Fruit fly (Drosophila melanogaster) Kc167 (cell line): ENCODE results near the gene CrebA.

Experiments used
- Myc ChIP-seq: fragments of >200 bp; optimal IDR thresholded peaks from 2 replicates; lab custom pipeline; 2017; ENCODE audit warnings: missing external identifiers
- Sin3A ChIP-seq: fragments of >200 bp; optimal IDR thresholded peaks from 2 replicates; lab custom pipeline; 2018; ENCODE audit warnings: missing external identifiers
- h ChIP-seq: fragments of >200 bp; optimal IDR thresholded peaks from 3 replicates; lab custom pipeline; 2018; ENCODE audit warnings: missing external identifiers
- insv ChIP-seq: fragments of >200 bp; optimal IDR thresholded peaks from 3 replicates; lab custom pipeline; 2018; ENCODE audit warnings: missing external identifiers
- psq ChIP-seq: fragments of >200 bp; optimal IDR thresholded peaks from 2 replicates; lab custom pipeline; 2017; ENCODE audit warnings: missing external identifiers
- ttk ChIP-seq: sonication (Bioruptor generic); optimal IDR thresholded peaks from 2 replicates; lab custom pipeline; 2017; ENCODE audit warnings: missing external identifiers

CrebA gene

DNA sequence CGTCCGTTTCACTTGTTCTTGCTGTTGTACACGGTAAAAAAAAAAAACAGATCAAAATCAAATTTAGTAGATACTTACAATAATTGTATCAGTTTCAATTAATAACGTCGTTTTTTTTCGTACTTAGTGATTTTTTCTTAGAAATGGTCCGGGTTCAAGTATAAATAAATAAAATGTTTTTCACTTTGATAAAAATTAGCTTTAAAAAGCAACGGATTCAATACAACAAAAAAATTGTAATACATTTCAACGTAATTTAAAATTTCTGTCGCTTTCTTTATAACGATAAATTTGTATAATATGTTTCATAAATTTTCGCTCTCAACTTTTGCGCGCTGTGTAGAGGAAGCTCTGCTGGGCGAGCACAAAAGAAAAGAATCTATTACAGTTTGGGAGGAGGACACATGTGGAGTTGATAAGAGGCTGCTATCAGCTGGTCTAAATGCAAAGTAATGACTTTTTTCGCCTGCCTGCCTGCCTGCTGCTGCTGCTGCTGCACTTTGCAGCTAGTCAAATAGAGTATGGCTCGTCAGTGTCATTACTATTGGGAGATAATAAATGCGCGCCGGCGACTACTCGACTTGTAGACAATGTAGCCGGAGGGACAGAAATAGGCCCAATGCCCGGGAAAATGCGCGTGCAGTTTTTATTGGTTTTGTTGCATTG lies 2.9 kb downstream of the CrebA start:
- no peak for TF ChIP-seq Sin3A (lab: Kevin White, UChicago)
- TF ChIP-seq Myc (lab: Kevin White, UChicago): no peak
- TF ChIP-seq insv: no peak
- no peak for TF ChIP-seq ttk
- no peak for TF ChIP-seq psq (lab: Kevin White, UChicago)
- no peak for TF ChIP-seq h

DNA sequence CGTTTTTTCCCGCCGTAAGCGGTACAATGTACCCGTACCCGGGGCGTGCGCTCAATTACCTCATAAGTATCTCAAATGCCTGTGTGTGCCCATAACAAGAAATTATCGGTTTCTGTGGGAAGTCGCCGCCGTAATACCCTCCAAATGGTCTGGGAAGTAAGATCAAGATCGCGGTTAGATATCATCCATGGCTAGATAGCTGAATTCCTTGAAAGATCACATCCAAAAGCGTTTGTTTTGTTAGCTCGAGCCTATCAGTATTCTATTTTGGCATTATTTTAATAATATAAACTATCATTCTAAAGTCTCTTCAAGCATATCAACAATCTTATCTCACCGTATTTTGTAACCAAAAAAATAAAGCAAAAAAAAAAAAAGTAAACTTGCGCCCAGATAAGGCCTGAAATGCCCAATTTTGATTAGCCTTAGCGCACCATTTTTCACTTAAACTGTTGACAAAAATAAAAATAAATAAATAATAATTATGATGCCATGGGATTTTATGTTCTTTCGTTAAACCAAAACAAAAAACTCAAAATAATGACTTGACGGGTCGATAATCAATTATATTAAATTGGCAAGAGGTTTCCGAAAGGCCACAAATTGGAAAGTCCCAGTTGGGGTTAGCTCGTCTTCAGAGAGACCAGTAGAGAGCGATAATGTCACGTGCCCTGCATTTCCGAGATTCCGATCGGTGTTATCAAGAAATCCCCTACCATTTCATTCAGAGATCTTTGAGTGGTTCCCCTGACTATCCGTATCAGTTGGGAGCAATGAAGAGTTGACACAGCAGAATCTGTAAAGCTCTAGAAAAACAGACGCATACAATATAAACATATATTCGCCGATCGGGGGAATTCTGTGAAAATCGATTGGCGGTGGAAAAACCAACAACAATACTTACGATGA lies 3.6 kb downstream of the CrebA start:
- TF ChIP-seq Sin3A (lab: Kevin White, UChicago) (no peak), ttk (no peak), insv (no peak), Myc (lab: Kevin White, UChicago) (no peak), psq (lab: Kevin White, UChicago) (no peak), h (no peak)

DNA sequence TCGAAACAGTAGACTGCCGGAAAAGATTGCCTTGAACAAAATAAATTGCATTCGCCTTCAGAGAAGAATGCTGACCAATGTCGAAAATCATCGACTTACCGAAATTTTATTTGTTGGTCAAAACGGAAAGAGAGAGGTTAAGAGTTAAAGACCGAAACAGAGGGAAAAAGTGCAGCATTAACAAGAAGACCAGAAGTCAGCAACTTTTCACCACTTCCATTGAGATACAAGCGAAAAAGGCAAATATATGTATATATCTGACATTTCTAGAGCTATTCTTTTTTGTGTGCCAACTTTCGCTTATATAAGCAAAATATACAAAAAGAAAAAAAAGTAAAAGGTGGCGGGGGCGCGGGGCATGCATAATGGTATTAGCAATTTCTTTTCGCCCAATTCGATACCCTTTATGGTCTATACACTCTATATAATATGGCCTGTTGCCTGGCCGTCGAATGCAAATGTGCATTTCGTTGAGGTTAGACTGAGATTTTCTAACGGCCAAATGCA lies 4.8 kb downstream of the CrebA start:
- TF ChIP-seq ttk (no peak), psq (lab: Kevin White, UChicago) (no peak), Myc (lab: Kevin White, UChicago) (no peak), insv (no peak), h (no peak), Sin3A (lab: Kevin White, UChicago) (no peak)

DNA sequence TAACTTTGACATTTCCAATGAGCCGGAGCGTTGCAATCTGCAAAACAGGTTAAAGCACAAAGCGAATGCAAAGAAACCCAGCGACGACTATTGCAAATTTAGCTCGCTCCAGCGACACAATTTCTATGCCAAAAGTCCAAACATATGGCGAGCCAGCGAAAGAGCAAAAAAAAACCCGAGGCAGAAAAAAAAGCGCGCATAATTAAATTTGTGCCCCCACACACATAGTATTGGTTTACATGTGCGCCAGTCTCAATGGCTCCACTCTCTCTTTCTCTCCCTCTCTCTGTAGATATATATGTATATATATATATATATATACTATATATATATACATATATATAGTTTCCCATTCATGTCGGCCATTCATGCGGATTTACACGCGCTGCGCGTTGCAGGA lies 5.5 kb downstream of the CrebA start:
- TF ChIP-seq ttk (no peak), Myc (lab: Kevin White, UChicago) (no peak), psq (lab: Kevin White, UChicago) (no peak), h (no peak), Sin3A (lab: Kevin White, UChicago) (no peak), insv (no peak)

DNA sequence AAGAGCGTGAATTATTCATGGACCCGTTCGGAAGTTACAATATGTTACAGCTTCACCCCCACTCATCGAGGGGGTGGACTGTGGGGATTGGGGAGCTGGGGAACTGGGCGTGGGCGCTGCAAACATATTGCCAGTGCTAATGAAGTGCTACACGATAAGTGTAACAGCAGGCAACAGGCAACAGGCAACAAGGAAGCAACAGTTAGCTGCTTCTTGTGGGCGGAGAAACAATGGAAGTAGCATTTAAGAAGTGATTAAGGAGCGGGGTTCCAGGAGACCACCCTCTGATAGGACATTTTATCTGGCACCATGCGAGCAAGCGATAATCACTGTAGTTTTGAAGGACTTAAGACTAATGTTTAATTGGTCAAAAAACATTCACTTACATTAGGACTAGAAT lies 6.1 kb downstream of the CrebA start:
- TF ChIP-seq Myc (lab: Kevin White, UChicago) (no peak), Sin3A (lab: Kevin White, UChicago) (no peak), ttk (no peak), psq (lab: Kevin White, UChicago) (no peak), h (no peak), insv (no peak)

DNA sequence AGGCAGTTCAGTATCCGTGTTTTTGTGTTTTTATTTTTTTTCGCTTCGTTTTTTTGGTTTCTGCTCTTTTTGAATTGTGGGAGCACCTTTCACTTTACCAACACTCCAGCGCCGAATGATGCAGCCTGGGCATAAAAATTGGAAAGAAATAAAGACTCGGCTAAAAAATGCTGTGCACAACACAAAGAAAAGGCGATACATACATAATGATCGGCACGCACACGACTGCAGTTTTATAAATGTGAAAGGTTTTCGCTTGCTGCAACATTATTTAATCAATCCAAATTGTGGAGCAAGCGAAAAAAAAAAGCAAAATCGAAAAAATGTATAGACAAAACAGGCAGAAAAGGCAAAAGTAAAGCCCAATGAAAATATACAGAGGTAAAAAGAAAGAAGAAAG lies 7.9 kb downstream of the CrebA start:
- no peak for TF ChIP-seq Sin3A (lab: Kevin White, UChicago)
- no peak for TF ChIP-seq Myc (lab: Kevin White, UChicago)
- TF ChIP-seq psq (lab: Kevin White, UChicago): no peak
- no peak for TF ChIP-seq insv

DNA sequence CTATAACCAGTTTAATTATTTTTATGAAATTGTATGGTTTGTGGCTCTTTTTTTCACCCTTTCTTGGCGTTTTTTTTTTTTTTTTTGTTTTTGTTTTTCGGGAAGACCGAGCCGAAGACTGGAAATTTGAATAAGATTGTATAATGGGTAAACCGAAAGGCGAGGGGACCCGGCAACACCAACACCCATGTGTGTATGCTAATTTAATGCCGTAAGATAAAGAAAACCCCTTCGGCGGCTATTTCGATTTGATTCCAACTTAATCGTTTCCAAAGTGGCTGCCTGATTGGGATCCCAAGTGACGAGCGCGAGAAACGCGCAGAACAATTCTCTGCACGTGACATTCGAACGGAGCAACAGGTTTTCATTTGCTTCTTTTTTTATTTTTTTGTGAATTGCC lies 8.3 kb downstream of the CrebA start:
- no peak for TF ChIP-seq insv
- TF ChIP-seq ttk: no peak

DNA sequence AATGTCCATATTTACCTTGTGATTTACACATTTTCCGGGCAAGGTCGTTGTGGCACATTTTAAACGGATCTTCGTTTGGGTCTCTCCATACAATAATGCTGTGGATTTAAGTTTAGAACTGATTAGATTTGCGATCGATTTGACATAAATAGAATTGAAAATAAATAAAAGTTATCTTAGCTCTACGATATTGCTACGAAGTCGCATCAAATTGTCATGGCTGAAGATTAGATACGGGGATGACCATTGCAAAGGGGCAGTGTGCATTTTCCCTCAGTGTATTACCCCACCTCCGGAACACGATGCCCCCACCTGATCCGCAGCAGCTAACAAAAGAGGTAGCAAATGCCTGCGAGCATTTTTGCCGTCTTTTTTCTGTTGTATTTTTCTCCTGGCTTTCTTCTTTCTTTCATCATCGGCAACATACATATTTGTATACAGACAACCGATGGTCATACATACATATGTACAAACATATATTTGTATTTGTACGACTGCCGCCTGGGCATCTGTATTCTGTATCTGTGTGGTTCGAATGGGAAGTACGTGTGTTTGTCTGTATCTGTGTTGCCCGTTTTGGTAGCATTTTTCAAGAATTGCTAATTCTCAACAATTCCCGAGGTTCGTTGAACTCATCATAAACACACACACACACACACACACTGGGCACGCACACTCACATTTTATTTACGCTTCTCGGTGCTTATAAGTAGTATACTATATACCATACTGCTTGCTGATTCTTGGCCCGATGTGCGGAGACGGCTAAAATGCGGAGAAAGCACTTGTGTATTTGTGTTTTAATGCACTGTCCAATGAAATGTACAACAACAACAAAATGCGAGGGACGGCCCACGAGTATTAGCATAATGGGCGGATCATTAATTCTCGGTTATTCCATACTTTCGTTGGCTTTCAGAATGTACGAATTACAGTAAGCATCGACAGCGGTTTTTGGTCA lies 9.5 kb downstream of the CrebA start:
- TF ChIP-seq h: no peak
- TF ChIP-seq Sin3A (lab: Kevin White, UChicago): no peak
- TF ChIP-seq Myc (lab: Kevin White, UChicago): no peak
- TF ChIP-seq insv: no peak
- no peak for TF ChIP-seq psq (lab: Kevin White, UChicago)
- no peak for TF ChIP-seq ttk

DNA sequence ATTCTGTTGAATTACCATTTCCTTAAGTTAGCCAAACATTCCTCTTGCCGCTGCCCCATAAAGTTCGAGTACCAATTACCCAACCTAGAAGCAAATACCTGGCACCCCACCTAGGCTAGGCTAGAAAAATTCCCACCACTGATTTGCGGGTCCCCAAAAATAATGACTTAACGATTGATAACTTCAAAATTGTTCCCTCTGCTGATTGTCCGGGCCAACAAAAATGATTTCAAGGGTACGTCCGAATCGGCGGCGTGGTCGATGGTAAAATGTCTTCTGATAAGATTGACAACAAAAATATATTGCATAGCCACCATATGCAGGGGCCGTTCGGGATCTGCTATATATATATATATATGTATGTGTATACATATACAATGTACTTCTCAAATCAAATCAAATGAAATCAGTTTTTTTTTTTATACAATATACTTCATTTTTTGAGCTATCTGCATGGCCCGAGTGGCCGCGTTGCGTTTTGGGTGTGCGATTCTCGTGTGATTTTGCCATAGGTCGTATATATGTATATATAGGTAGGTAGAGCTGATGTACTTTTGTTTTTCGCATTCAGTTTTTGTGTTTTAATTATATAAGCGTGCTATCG lies 12.1 kb downstream of the CrebA start:
- no peak for TF ChIP-seq ttk
- no peak for TF ChIP-seq insv
- no peak for TF ChIP-seq h
- no peak for TF ChIP-seq Sin3A (lab: Kevin White, UChicago)
- TF ChIP-seq Myc (lab: Kevin White, UChicago): no peak
- TF ChIP-seq psq (lab: Kevin White, UChicago): no peak

DNA sequence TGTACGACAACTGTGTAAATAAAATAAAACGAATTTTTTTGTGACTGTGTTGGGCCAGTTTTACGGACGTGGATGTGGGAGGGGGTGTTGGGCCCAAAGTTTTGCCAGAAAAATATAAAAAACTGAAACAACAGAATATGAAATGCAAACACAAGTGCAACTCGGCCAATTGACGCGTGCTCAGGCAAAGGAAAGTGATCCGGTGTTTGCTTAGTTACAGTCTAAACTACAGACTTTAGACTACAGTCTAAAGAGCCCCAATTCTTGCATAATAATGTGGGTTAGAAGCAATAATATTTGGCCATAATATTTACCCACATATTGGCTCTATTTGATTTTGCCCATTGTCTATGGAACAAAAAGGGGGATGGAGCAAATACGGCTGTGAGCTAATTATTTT lies 13.6 kb downstream of the CrebA start:
- no peak for TF ChIP-seq Sin3A (lab: Kevin White, UChicago)
- TF ChIP-seq Myc (lab: Kevin White, UChicago): no peak
- no peak for TF ChIP-seq psq (lab: Kevin White, UChicago)
- TF ChIP-seq h: no peak
- no peak for TF ChIP-seq insv
- no peak for TF ChIP-seq ttk

DNA sequence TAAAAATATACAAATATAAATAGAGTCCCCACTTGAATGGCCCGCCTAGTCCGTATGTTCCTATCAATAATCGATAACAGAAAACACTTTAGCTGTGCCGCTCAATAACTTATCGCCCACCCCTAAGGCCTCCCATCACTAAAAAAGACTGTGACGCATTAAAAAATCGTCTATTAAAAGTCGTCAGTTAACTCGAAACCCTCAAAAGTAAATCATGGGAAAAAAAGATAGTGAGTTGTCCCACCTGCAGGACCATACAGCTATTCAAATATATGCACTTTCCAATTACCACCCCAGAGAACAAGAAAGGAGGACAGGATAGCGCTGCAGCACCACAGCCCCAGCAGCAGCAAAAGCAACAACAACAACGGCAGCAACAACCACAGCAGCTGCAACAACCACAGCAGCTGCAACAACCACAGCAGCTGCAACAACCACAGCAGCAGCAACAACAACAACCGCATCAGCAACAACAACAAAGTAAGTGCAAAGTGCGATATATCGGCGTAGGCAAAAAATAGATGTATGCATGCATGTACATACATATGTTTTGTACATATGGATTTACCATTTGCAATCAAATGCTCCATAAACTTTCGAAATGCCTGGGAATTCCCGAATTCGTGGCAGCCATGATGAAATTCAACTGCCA lies 18.9 kb downstream of the CrebA start, which contains the start of gene AGO2:
TSS of gene AGO2 (plus strand) at position 121 of the 652 bp plus-strand sequence.
- TF ChIP-seq Sin3A (lab: Kevin White, UChicago) (no peak), Myc (lab: Kevin White, UChicago) (no peak), psq (lab: Kevin White, UChicago) (no peak), insv (no peak)
